Fruit fly (Drosophila melanogaster): ENCODE results near the gene CG16710.

DNA sequence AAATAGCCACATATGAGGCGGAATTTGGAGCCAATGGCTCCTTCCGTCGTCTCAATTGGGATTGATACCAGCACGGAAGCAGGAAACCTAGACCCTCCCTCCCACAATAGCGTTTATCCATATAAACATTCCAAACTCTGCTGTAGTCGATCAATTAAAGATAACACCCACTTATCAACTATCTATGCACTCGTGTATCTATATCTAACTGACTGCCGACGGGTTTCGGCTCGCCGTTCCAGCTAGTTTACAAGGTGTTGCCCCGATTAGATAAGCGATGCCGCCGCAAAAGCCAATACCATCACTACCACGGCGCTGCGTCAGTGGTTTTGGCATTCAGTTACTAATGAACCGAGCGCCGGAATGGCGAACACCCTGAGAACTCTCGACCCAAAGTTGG is 28.9 kb downstream of the CG16710 start, which contains the start of gene CG10300:
- no peak for TF ChIP-seq Sin3A (optimal IDR thresholded peaks at IDR 0.05)
- no peak for TF ChIP-seq h (optimal IDR thresholded peaks at IDR 0.05)
- no peak for TF ChIP-seq psq (optimal IDR thresholded peaks at IDR 0.05)
- no peak for TF ChIP-seq Myc (optimal IDR thresholded peaks at IDR 0.05)
- TF ChIP-seq ttk (optimal IDR thresholded peaks at IDR 0.05) = no peak
